Worm (Caenorhabditis elegans) whole organism, early embryonic: ENCODE results near the gene srh-233.

Experiments
- ama-1 ChIP-seq: fragments of 150-350 bp; optimal IDR thresholded peaks from 2 replicates; lab custom pipeline; 2014
- ceh-36 ChIP-seq: sonication (generic microtip); optimal IDR thresholded peaks from 2 replicates; lab custom pipeline; 2016; ENCODE audit warnings: missing genetic modification characterization, inconsistent platforms, missing compliant biosample characterization
- hmbx-1 ChIP-seq: sonication (generic microtip); optimal IDR thresholded peaks from 2 replicates; lab custom pipeline; 2016; ENCODE audit warnings: mild to moderate bottlenecking, missing genetic modification characterization, missing compliant biosample characterization
- tbx-11 ChIP-seq: fragments of 200-800 bp; sonication (Bioruptor generic); IDR thresholded peaks from 2 replicates; pipeline ENCODE4 v1.3.6; 2022; ENCODE audit warnings: missing genetic modification characterization, missing compliant biosample characterization

ce11 chrV:20047310-20047709, 1.9 kb upstream of the srh-233 start, which contains the start of gene spe-19:
- TF ChIP-seq ceh-36 (tag; lab: Kevin White, UChicago) (no peak), tbx-11 (no peak), hmbx-1 (tag; lab: Kevin White, UChicago) (no peak), ama-1 (no peak)
